Worm (Caenorhabditis elegans): ENCODE data around the gene plr-1.

ce11 chrIII:11508816-11509215, 52.1 kb downstream of the plr-1 start, which contains the start of gene Y66D12A.19:
- TF ChIP-seq Y95B8A.8 (GFP tag; IDR thresholded peaks at IDR 0.05) (no peak), rcor-1 (GFP tag; IDR thresholded peaks at IDR 0.05) (no peak), hmg-1.2 (GFP tag; IDR thresholded peaks at IDR 0.05) (no peak), lag-1 (GFP tag; IDR thresholded peaks at IDR 0.05) (no peak), madf-10 (tag; optimal IDR thresholded peaks at IDR 0.05) (no peak)

Data from whole organism, young adult.